Worm (Caenorhabditis elegans) whole organism, late embryonic: ENCODE data around the gene sdc-3.

Experiments
- C08G9.2 ChIP-seq: sonication (generic microtip); optimal IDR thresholded peaks from 2 replicates; lab custom pipeline; 2016; ENCODE audit warnings: mild to moderate bottlenecking, missing genetic modification characterization, moderate library complexity, missing compliant biosample characterization
- K02D7.2 ChIP-seq: sonication (generic microtip); optimal IDR thresholded peaks from 2 replicates; lab custom pipeline; 2017; ENCODE audit warnings: mild to moderate bottlenecking, missing genetic modification characterization, missing compliant biosample characterization
- K09A11.1 ChIP-seq: sonication (generic microtip); optimal IDR thresholded peaks from 2 replicates; lab custom pipeline; 2017; ENCODE audit warnings: antibody characterized with exemption, mild to moderate bottlenecking, missing genetic modification characterization, missing compliant biosample characterization; ENCODE audit not compliant: insufficient read depth
- Y22D7AL.16 ChIP-seq: sonication (generic microtip); optimal IDR thresholded peaks from 2 replicates; lab custom pipeline; 2016; ENCODE audit warnings: missing genetic modification characterization, missing compliant biosample characterization
- ahr-1 ChIP-seq: sonication (generic microtip); optimal IDR thresholded peaks from 2 replicates; lab custom pipeline; 2016; ENCODE audit warnings: missing genetic modification characterization, missing compliant biosample characterization
- ceh-19 ChIP-seq: fragments of 200-800 bp; sonication (Bioruptor generic); optimal IDR thresholded peaks from 2 replicates; lab custom pipeline; 2018; ENCODE audit warnings: mild to moderate bottlenecking, missing genetic modification characterization, missing compliant biosample characterization
- ceh-22 ChIP-seq: sonication (generic microtip); optimal IDR thresholded peaks from 2 replicates; lab custom pipeline; 2017; ENCODE audit warnings: missing biosample characterization, missing genetic modification characterization
- ceh-24 ChIP-seq: sonication (generic microtip); optimal IDR thresholded peaks from 2 replicates; lab custom pipeline; 2016; ENCODE audit warnings: mild to moderate bottlenecking, missing genetic modification characterization, missing compliant biosample characterization
- ceh-30 ChIP-seq: fragments of 150-350 bp; optimal IDR thresholded peaks from 2 replicates; lab custom pipeline; 2014; ENCODE audit warnings: missing biosample characterization, missing genetic modification characterization
- ceh-31 ChIP-seq: sonication (generic microtip); optimal IDR thresholded peaks from 2 replicates; lab custom pipeline; 2016; ENCODE audit warnings: missing genetic modification characterization, missing compliant biosample characterization
- ceh-48 ChIP-seq: sonication (generic microtip); optimal IDR thresholded peaks from 2 replicates; lab custom pipeline; 2016; ENCODE audit warnings: missing genetic modification characterization, inconsistent platforms, missing compliant biosample characterization
- ceh-9 ChIP-seq: sonication (generic microtip); optimal IDR thresholded peaks from 2 replicates; lab custom pipeline; 2016; ENCODE audit warnings: mild to moderate bottlenecking, missing genetic modification characterization, inconsistent platforms, missing compliant biosample characterization
- che-1 ChIP-seq: sonication (generic microtip); optimal IDR thresholded peaks from 2 replicates; lab custom pipeline; 2016; ENCODE audit warnings: mild to moderate bottlenecking, missing genetic modification characterization, missing compliant biosample characterization
- dmd-4 ChIP-seq: sonication (generic microtip); optimal IDR thresholded peaks from 2 replicates; lab custom pipeline; 2016; ENCODE audit warnings: borderline replicate concordance, missing genetic modification characterization, missing compliant biosample characterization
- elt-2 ChIP-seq: sonication (generic microtip); optimal IDR thresholded peaks from 2 replicates; lab custom pipeline; 2016; ENCODE audit warnings: missing genetic modification reagents, missing genetic modification characterization, missing compliant biosample characterization
- ets-4 ChIP-seq: sonication (generic microtip); optimal IDR thresholded peaks from 2 replicates; lab custom pipeline; 2016; ENCODE audit warnings: missing genetic modification characterization, missing compliant biosample characterization
- eyg-1 ChIP-seq: sonication (generic microtip); optimal IDR thresholded peaks from 2 replicates; lab custom pipeline; 2016; ENCODE audit warnings: missing genotype, missing genetic modification characterization, missing compliant biosample characterization
- fax-1 ChIP-seq: sonication (generic microtip); optimal IDR thresholded peaks from 2 replicates; lab custom pipeline; 2016; ENCODE audit warnings: missing genotype, missing genetic modification characterization, missing compliant biosample characterization
- fkh-10 ChIP-seq: fragments of 150-350 bp; optimal IDR thresholded peaks from 2 replicates; lab custom pipeline; 2014; ENCODE audit warnings: missing biosample characterization, missing genetic modification reagents, missing genetic modification characterization
- fkh-6 ChIP-seq: sonication (generic microtip); optimal IDR thresholded peaks from 2 replicates; lab custom pipeline; 2016; ENCODE audit warnings: missing genetic modification characterization, missing compliant biosample characterization
- hlh-15 ChIP-seq: sonication (generic microtip); optimal IDR thresholded peaks from 2 replicates; lab custom pipeline; 2016; ENCODE audit warnings: missing genetic modification characterization, missing compliant biosample characterization
- hlh-30 ChIP-seq: sonication (generic microtip); optimal IDR thresholded peaks from 2 replicates; lab custom pipeline; 2017; ENCODE audit warnings: antibody characterized with exemption, missing genetic modification characterization, missing compliant biosample characterization; ENCODE audit not compliant: insufficient read depth
- hlh-6 ChIP-seq: sonication (generic microtip); optimal IDR thresholded peaks from 2 replicates; lab custom pipeline; 2016; ENCODE audit warnings: missing genotype, missing genetic modification characterization, missing compliant biosample characterization
- hlh-8 ChIP-seq: sonication (generic microtip); optimal IDR thresholded peaks from 2 replicates; lab custom pipeline; 2016; ENCODE audit warnings: missing genotype, missing genetic modification characterization, missing compliant biosample characterization
- lin-11 ChIP-seq: fragments of 200-800 bp; sonication (Bioruptor generic); optimal IDR thresholded peaks from 2 replicates; lab custom pipeline; 2018; ENCODE audit warnings: mild to moderate bottlenecking, missing genetic modification characterization, missing compliant biosample characterization
- madf-2 ChIP-seq: sonication (generic microtip); optimal IDR thresholded peaks from 2 replicates; lab custom pipeline; 2017; ENCODE audit warnings: missing genetic modification characterization, missing compliant biosample characterization
- mec-3 ChIP-seq: sonication (generic microtip); optimal IDR thresholded peaks from 2 replicates; lab custom pipeline; 2016; ENCODE audit warnings: borderline replicate concordance, missing genetic modification characterization, missing compliant biosample characterization
- nfya-1 ChIP-seq: sonication (generic microtip); optimal IDR thresholded peaks from 2 replicates; lab custom pipeline; 2017; ENCODE audit warnings: missing genetic modification characterization, mild to moderate bottlenecking, missing compliant biosample characterization, antibody characterized with exemption, moderate library complexity
- nhr-11 ChIP-seq: fragments of 150-350 bp; optimal IDR thresholded peaks from 2 replicates; lab custom pipeline; 2014; ENCODE audit warnings: missing biosample characterization, missing genetic modification characterization
- npax-4 ChIP-seq: sonication (generic microtip); optimal IDR thresholded peaks from 2 replicates; lab custom pipeline; 2016; ENCODE audit warnings: missing genetic modification characterization, missing compliant biosample characterization
- odd-2 ChIP-seq: sonication (generic microtip); optimal IDR thresholded peaks from 2 replicates; lab custom pipeline; 2017; ENCODE audit warnings: antibody characterized with exemption, mild to moderate bottlenecking, missing genetic modification characterization, missing compliant biosample characterization
- pag-3 ChIP-seq: sonication (generic microtip); optimal IDR thresholded peaks from 2 replicates; lab custom pipeline; 2016; ENCODE audit warnings: missing compliant biosample characterization, missing genetic modification characterization, borderline replicate concordance
- pax-1 ChIP-seq: fragments of 150-350 bp; optimal IDR thresholded peaks from 2 replicates; lab custom pipeline; 2014; ENCODE audit warnings: missing biosample characterization, missing genetic modification characterization
- pha-2 ChIP-seq: sonication (generic microtip); optimal IDR thresholded peaks from 2 replicates; lab custom pipeline; 2017; ENCODE audit warnings: mild to moderate bottlenecking, missing genetic modification characterization, missing compliant biosample characterization
- pha-4 ChIP-seq: fragments of 150-350 bp; optimal IDR thresholded peaks from 2 replicates; lab custom pipeline; 2018; ENCODE audit warnings: missing biosample characterization, missing genetic modification reagents, missing genetic modification characterization
- pqm-1 ChIP-seq: sonication (generic microtip); optimal IDR thresholded peaks from 2 replicates; lab custom pipeline; 2016; ENCODE audit warnings: missing genetic modification characterization, missing compliant biosample characterization
- pros-1 ChIP-seq: fragments of 150-350 bp; optimal IDR thresholded peaks from 2 replicates; lab custom pipeline; 2014; ENCODE audit warnings: missing biosample characterization, missing genetic modification reagents, missing genetic modification characterization
- rnt-1 ChIP-seq: sonication (generic microtip); optimal IDR thresholded peaks from 2 replicates; lab custom pipeline; 2016; ENCODE audit warnings: missing genetic modification characterization, missing compliant biosample characterization
- sdc-2 ChIP-seq: sonication (generic microtip); optimal IDR thresholded peaks from 2 replicates; lab custom pipeline; 2016; ENCODE audit warnings: missing genotype, missing genetic modification characterization, missing compliant biosample characterization
- sox-2 ChIP-seq: fragments of 200-800 bp; sonication (Bioruptor generic); IDR thresholded peaks from 2 replicates; pipeline ENCODE4 v1.3.6; 2022; ENCODE audit warnings: missing genetic modification reagents, missing genetic modification characterization, missing compliant biosample characterization
- syd-9 ChIP-seq: sonication (generic microtip); optimal IDR thresholded peaks from 2 replicates; lab custom pipeline; 2016; ENCODE audit warnings: mild to moderate bottlenecking, missing genetic modification characterization, moderate library complexity, missing compliant biosample characterization
- tbx-7 ChIP-seq: sonication (generic microtip); optimal IDR thresholded peaks from 2 replicates; lab custom pipeline; 2016; ENCODE audit warnings: missing genotype, missing genetic modification characterization, missing compliant biosample characterization
- ttx-3 ChIP-seq: sonication (generic microtip); optimal IDR thresholded peaks from 2 replicates; lab custom pipeline; 2016; ENCODE audit warnings: missing genetic modification reagents, missing genetic modification characterization, missing compliant biosample characterization
- unc-42 ChIP-seq: sonication (generic microtip); optimal IDR thresholded peaks from 2 replicates; lab custom pipeline; 2016; ENCODE audit warnings: missing genotype, missing genetic modification characterization, missing compliant biosample characterization
- unc-86 ChIP-seq: sonication (generic microtip); optimal IDR thresholded peaks from 2 replicates; lab custom pipeline; 2016; ENCODE audit warnings: missing genetic modification characterization, missing compliant biosample characterization
- zip-5 ChIP-seq: sonication (generic microtip); optimal IDR thresholded peaks from 2 replicates; lab custom pipeline; 2016; ENCODE audit warnings: missing genetic modification characterization, missing compliant biosample characterization

Gene sdc-3

DNA sequence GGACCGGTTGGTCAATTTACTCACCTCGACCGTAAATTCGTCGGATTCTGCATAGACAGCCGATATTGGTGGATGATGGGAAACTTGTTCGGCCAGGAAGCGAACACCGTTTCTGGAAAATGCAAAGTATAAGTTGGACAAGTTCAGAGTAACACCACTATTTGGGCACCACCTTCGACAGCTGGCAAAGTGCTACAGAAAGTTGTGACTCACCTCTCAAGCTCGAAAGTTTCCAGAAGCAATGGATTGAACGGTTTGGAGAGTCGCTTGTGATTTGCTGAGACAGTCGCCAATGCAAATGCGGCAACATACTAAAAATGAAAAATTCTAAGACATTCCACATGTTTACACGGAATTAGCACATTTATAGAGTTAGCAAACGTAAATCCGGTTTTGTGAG is 34.7 kb downstream of the sdc-3 start:
- no peak for TF ChIP-seq ets-4 (tag; lab: Kevin White, UChicago)
- TF ChIP-seq pha-4 (tag; lab: Kevin White, UChicago): no peak
- TF ChIP-seq syd-9 (tag; lab: Kevin White, UChicago): no peak
- TF ChIP-seq K09A11.1 (tag; lab: Kevin White, UChicago): no peak
- no peak for TF ChIP-seq odd-2 (tag; lab: Kevin White, UChicago)
- no peak for TF ChIP-seq eyg-1 (tag; lab: Kevin White, UChicago)
- no peak for TF ChIP-seq ceh-31
- no peak for TF ChIP-seq sdc-2 (tag; lab: Kevin White, UChicago)
- TF ChIP-seq hlh-6: no peak
- TF ChIP-seq ttx-3 (tag; lab: Kevin White, UChicago): no peak
- no peak for TF ChIP-seq fax-1 (tag; lab: Kevin White, UChicago)

DNA sequence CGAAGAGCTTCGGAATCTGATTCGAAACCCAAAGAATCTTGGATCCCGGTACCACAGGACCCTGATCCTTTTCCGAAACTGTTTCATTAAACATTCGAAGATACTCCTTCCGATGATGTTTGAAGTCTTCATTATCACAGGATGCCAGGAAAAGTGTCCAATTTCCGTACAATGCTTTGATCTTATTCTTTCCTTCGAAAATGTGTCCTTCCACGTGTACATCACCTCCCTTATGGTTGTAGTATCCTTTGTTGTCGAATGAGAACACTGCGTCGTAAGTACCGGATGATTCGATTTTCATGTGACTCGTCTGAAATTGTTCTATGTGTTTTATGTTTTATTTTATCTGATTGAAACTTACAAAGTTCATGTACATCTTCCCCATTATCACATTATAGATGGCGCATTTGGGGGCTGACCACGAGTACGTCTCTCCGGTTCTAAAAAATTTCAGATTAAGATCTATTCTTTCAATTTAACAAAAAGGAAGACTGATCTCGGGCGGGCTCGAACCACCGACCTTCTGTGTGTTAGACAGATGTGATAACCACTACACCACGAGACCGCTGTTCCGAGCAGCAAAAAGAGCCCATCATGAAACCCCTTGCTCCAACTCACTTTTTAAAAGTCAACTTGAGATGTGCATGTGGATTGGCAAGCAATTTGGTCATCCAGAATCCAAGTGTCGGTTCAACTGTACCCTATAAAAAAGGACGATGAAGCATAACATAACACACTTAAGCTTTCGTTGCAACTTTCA is 35.3 kb downstream of the sdc-3 start:
- TF ChIP-seq ceh-31 (no peak), ceh-22 (tag; lab: Kevin White, UChicago) (no peak), K02D7.2 (tag; lab: Kevin White, UChicago) (no peak), pax-1 (tag; lab: Kevin White, UChicago) (no peak), odd-2 (tag; lab: Kevin White, UChicago) (no peak), che-1 (tag; lab: Kevin White, UChicago) (no peak), pqm-1 (tag; lab: Kevin White, UChicago) (no peak), unc-42 (tag; lab: Kevin White, UChicago) (no peak), lin-11 (tag; lab: Kevin White, UChicago) (no peak), rnt-1 (no peak), hlh-30 (tag; lab: Kevin White, UChicago) (no peak), ceh-19 (GFP tag; lab: Kevin White, UChicago) (no peak), pha-4 (tag; lab: Kevin White, UChicago) (no peak), hlh-15 (tag; lab: Kevin White, UChicago) (no peak), dmd-4 (no peak), madf-2 (no peak), eyg-1 (tag; lab: Kevin White, UChicago) (no peak), ttx-3 (tag; lab: Kevin White, UChicago) (no peak), fkh-10 (no peak)

DNA sequence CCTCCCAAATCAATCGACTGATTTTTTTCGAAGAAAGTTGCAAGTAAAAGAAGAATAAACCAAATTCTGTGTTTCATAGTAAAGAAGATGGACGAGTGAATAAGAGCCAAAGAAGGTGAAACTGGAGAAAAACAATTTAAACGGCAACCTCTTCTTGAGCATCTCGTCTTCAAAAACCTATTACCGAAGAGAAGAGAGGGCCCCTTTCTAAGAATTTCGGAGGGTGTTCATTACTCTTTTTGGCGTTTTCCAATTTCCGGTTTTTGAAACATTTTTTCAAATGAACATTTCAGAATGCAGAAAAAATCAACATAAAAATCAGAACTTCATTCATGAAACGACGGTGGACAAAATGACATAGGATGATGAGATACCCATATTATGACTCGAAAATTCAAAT is 36.4 kb downstream of the sdc-3 start, which contains the start of gene nmr-2:
Gene nmr-2, minus strand, starts transcription at position 101 of the 400 bp plus-strand sequence.
- TF ChIP-seq pros-1 (tag; lab: Kevin White, UChicago): no peak
- no peak for TF ChIP-seq ceh-31
- TF ChIP-seq pha-2 (tag; lab: Kevin White, UChicago): no peak
- no peak for TF ChIP-seq ahr-1
- TF ChIP-seq npax-4 (tag; lab: Kevin White, UChicago): no peak
- TF ChIP-seq tbx-7 (tag; lab: Kevin White, UChicago): no peak
- TF ChIP-seq fkh-6 (tag; lab: Kevin White, UChicago): no peak
- TF ChIP-seq madf-2: no peak
- TF ChIP-seq ceh-22 (tag; lab: Kevin White, UChicago): no peak
- no peak for TF ChIP-seq unc-42 (tag; lab: Kevin White, UChicago)
- TF ChIP-seq pha-4 (tag; lab: Kevin White, UChicago): no peak
- TF ChIP-seq eyg-1 (tag; lab: Kevin White, UChicago): no peak
- no peak for TF ChIP-seq nfya-1 (tag; lab: Kevin White, UChicago)
- TF ChIP-seq hlh-15 (tag; lab: Kevin White, UChicago): no peak
- TF ChIP-seq lin-11 (tag; lab: Kevin White, UChicago): no peak
- TF ChIP-seq fkh-10: no peak
- no peak for TF ChIP-seq sdc-2 (tag; lab: Kevin White, UChicago)
- no peak for TF ChIP-seq elt-2 (tag; lab: Kevin White, UChicago)

DNA sequence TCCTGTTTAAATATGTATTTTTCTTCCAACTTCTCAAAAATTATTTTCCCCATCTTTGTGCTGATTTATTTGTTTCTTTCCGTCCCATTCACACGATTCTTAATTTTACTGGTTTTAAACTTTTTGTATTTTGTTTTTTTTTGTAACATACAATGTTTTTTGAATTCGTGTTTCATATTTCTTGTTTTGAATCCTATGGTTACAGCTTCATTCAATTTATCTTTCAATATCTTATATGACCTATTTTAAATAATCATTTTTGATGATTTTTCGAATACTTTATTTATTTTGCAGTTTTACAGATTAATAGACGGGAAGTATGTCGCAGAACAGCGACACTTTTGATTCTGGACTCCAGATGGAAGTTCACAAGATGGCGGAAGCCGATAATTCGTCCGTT is 43.2 kb downstream of the sdc-3 start, which contains the start of gene hrde-2:
Gene hrde-2, plus strand, starts transcription at position 301 of the 400 bp plus-strand sequence.
- TF ChIP-seq ceh-24 (tag; lab: Kevin White, UChicago) (no peak), zip-5 (tag; lab: Kevin White, UChicago) (no peak), ceh-30 (tag; lab: Kevin White, UChicago) (no peak), mec-3 (tag; lab: Kevin White, UChicago) (no peak), Y22D7AL.16 (no peak), ceh-9 (tag; lab: Kevin White, UChicago) (no peak), nhr-11 (tag; lab: Kevin White, UChicago) (no peak), hlh-8 (tag; lab: Kevin White, UChicago) (no peak), ceh-48 (tag; lab: Kevin White, UChicago) (no peak), nfya-1 (tag; lab: Kevin White, UChicago) (no peak), sox-2 (GFP tag; lab: Robert Waterston, UW) (no peak), C08G9.2 (tag; lab: Kevin White, UChicago) (no peak), unc-86 (no peak), K09A11.1 (tag; lab: Kevin White, UChicago) (no peak), pag-3 (tag; lab: Kevin White, UChicago) (no peak)
